Fruit fly (Drosophila melanogaster): ENCODE measurements around the gene Lsd-2.

The Lsd-2 gene

DNA sequence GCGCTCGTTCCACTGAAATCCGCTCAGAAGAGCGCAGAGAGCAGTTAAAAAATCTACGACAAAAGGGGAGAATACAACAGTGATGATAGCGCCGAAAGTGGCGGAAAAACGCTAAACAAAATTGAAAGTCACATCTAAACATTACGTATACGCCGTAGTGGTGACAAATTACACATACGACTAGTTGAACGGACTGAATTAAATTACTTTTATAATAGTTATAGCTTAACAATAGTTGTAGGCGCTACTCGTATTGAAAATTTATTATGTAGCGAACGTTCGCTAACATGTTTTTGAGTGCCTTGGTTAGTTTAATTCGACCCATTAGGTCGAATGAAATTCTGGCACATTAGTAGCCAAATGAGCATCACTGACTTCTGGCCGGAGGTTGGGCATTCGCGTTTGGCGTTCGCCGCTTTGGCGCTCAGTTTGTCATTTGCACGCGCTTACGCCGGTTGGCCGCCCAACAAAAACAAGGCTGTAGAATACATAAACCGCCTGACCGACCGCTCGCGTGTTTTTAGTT, 32.3 kb downstream of the Lsd-2 start, which contains the start of gene CG5541 (continued):
- no peak for TF ChIP-seq tll (GFP tag; optimal IDR thresholded peaks at IDR 0.05)
- no peak for TF ChIP-seq Taf1 (GFP tag; IDR thresholded peaks at IDR 0.05)
- no peak for TF ChIP-seq btn (GFP tag; optimal IDR thresholded peaks at IDR 0.05)
- TF ChIP-seq al (GFP tag; IDR thresholded peaks at IDR 0.05): 0 out of 2 replicates have a peak, but pooled peaks have one; percentile 17
- TF ChIP-seq Atf-2 (GFP tag; optimal IDR thresholded peaks at IDR 0.05): no peak
- TF ChIP-seq CG12942 (GFP tag; optimal IDR thresholded peaks at IDR 0.05): no peak
- no peak for TF ChIP-seq CG7745 (tag; optimal IDR thresholded peaks at IDR 0.05)
- TF ChIP-seq Mrtf (GFP tag; IDR thresholded peaks at IDR 0.05): no peak
- TF ChIP-seq gcm (GFP tag; optimal IDR thresholded peaks at IDR 0.05): no peak
- peak; percentile 17 for TF ChIP-seq Sox100B (GFP tag; optimal IDR thresholded peaks at IDR 0.05)
- TF ChIP-seq CG34376 (GFP tag; optimal IDR thresholded peaks at IDR 0.05): peak; percentile 67
- no peak for TF ChIP-seq Dek (tag; optimal IDR thresholded peaks at IDR 0.05)
- no peak for TF ChIP-seq Nf-YB (GFP tag; optimal IDR thresholded peaks at IDR 0.05)
- no peak for TF ChIP-seq CG7987 (GFP tag; optimal IDR thresholded peaks at IDR 0.05)
- no peak for TF ChIP-seq Dfd (GFP tag; optimal IDR thresholded peaks at IDR 0.05)
- no peak for TF ChIP-seq D19B (GFP tag; optimal IDR thresholded peaks at IDR 0.05)
- TF ChIP-seq dmrt99B (tag; optimal IDR thresholded peaks at IDR 0.05): no peak
- TF ChIP-seq PHDP (tag; optimal IDR thresholded peaks at IDR 0.05): no peak
- TF ChIP-seq CG1603 (tag; optimal IDR thresholded peaks at IDR 0.05): no peak
- TF ChIP-seq nerfin-2 (GFP tag; IDR thresholded peaks at IDR 0.05; ENCODE audit: partially characterized antibody): no peak
- no peak for TF ChIP-seq CG16813 (GFP tag; IDR thresholded peaks at IDR 0.05; ENCODE audit: partially characterized antibody)
- TF ChIP-seq Poxn (GFP tag; IDR thresholded peaks at IDR 0.05): no peak
- no peak for TF ChIP-seq ems (GFP tag; optimal IDR thresholded peaks at IDR 0.05)
- TF ChIP-seq Atf6 (GFP tag; IDR thresholded peaks at IDR 0.05): no peak
- no peak for TF ChIP-seq CG10462 (GFP tag; optimal IDR thresholded peaks at IDR 0.05)
- no peak for TF ChIP-seq Asciz (GFP tag; optimal IDR thresholded peaks at IDR 0.05)
- TF ChIP-seq CG11247 (GFP tag; IDR thresholded peaks at IDR 0.05): no peak
- TF ChIP-seq wdn (GFP tag; IDR thresholded peaks at IDR 0.05): 0 out of 2 replicates have a peak, but pooled peaks have one; percentile 20
- TF ChIP-seq CG14710 (tag; optimal IDR thresholded peaks at IDR 0.05): no peak
- TF ChIP-seq Dad (GFP tag; optimal IDR thresholded peaks at IDR 0.05): no peak
- TF ChIP-seq CG11695 (GFP tag; IDR thresholded peaks at IDR 0.05): 0 out of 3 replicates have a peak, but pooled peaks have one; percentile 12
- no peak for TF ChIP-seq CG11504 (tag; optimal IDR thresholded peaks at IDR 0.05)
- peak; percentile 22 for TF ChIP-seq CG13775 (GFP tag; optimal IDR thresholded peaks at IDR 0.05)
- TF ChIP-seq fd64A (GFP tag; optimal IDR thresholded peaks at IDR 0.05): no peak
- TF ChIP-seq her (GFP tag; optimal IDR thresholded peaks at IDR 0.05): no peak
- no peak for TF ChIP-seq MBD-R2 (GFP tag; IDR thresholded peaks at IDR 0.05)
- no peak for TF ChIP-seq Dip2 (GFP tag; IDR thresholded peaks at IDR 0.05)
- peak; percentile 7 for TF ChIP-seq CG9727 (GFP tag; optimal IDR thresholded peaks at IDR 0.05)
- peak; percentile 57 for TF ChIP-seq CG9932 (GFP tag; IDR thresholded peaks at IDR 0.05)
- TF ChIP-seq CG2129 (GFP tag; IDR thresholded peaks at IDR 0.05; ENCODE audit: partially characterized antibody): no peak
- TF ChIP-seq gem (tag; optimal IDR thresholded peaks at IDR 0.05): peak; percentile 17
- no peak for TF ChIP-seq Tbp (GFP tag; optimal IDR thresholded peaks at IDR 0.05)
- no peak for TF ChIP-seq dati (GFP tag; IDR thresholded peaks at IDR 0.05)
- peak; percentile 8 for TF ChIP-seq B-H2 (GFP tag; optimal IDR thresholded peaks at IDR 0.05)
- TF ChIP-seq bbx (GFP tag; IDR thresholded peaks at IDR 0.05; ENCODE audit: partially characterized antibody): no peak
- TF ChIP-seq Bdp1 (GFP tag; optimal IDR thresholded peaks at IDR 0.05): no peak
- no peak for TF ChIP-seq CG8765 (GFP tag; IDR thresholded peaks at IDR 0.05)
- TF ChIP-seq Blimp-1 (GFP tag; optimal IDR thresholded peaks at IDR 0.05): no peak
- TF ChIP-seq NfI (GFP tag; optimal IDR thresholded peaks at IDR 0.05): peak; percentile 17
- no peak for TF ChIP-seq pum (GFP tag; optimal IDR thresholded peaks at IDR 0.05)
- TF ChIP-seq H2.0 (GFP tag; IDR thresholded peaks at IDR 0.05): no peak
